Worm (Caenorhabditis elegans) whole organism, L4 larva: ENCODE measurements around the gene sqt-1.

Source experiments
- aly-2 ChIP-seq: sonication (generic microtip); optimal IDR thresholded peaks from 2 replicates; lab custom pipeline; 2018; ENCODE audit warnings: missing biosample characterization, missing genetic modification characterization
- egl-27 ChIP-seq: sonication (generic microtip); optimal IDR thresholded peaks from 3 replicates; lab custom pipeline; 2017; ENCODE audit warnings: missing biosample characterization, missing genetic modification reagents, missing genetic modification characterization
- lin-13 ChIP-seq: fragments of 150-350 bp; optimal IDR thresholded peaks from 2 replicates; lab custom pipeline; 2014; ENCODE audit warnings: missing biosample characterization, missing genetic modification reagents, missing genetic modification characterization

- TF ChIP-seq lin-13 (GFP tag; lab: Kevin White, UChicago) (no peak), egl-27 (tag; lab: Kevin White, UChicago) (no peak), aly-2 (no peak)
Measured at ce11 chrII:11307953-11308352, 29.7 kb downstream of the sqt-1 start.
